Fruit fly (Drosophila melanogaster) whole organism, embryonic: ENCODE results near the gene CG7011.

Source experiments
- BEAF-32 ChIP-seq: fragments of 200-800 bp; sonication (Bioruptor generic); optimal IDR thresholded peaks from 3 replicates; lab custom pipeline; 2017; ENCODE audit warnings: missing biosample characterization, missing genetic modification characterization, mild to moderate bottlenecking, moderate library complexity, missing genetic modification reagents
- CG10431 ChIP-seq: fragments of 200-800 bp; sonication (Bioruptor generic); optimal IDR thresholded peaks from 3 replicates; lab custom pipeline; 2018; ENCODE audit warnings: missing biosample characterization, mild to moderate bottlenecking, missing genetic modification characterization
- CG11093 ChIP-seq: fragments of 200-800 bp; sonication (Bioruptor generic); IDR thresholded peaks from 3 replicates; pipeline ENCODE4 v1.3.6; 2022; ENCODE audit warnings: missing biosample characterization, missing genetic modification characterization
- CG12391 ChIP-seq: fragments of 200-800 bp; sonication (Bioruptor generic); optimal IDR thresholded peaks from 3 replicates; lab custom pipeline; 2018; ENCODE audit warnings: missing biosample characterization, mild to moderate bottlenecking, missing genetic modification characterization, moderate library complexity
- CG13287 ChIP-seq: fragments of 200-800 bp; sonication (Bioruptor generic); IDR thresholded peaks from 2 replicates; pipeline ENCODE4 v1.3.6; 2022; ENCODE audit warnings: missing biosample characterization, missing genetic modification characterization; ENCODE audit not compliant: partially characterized antibody
- CG14050 ChIP-seq: fragments of 200-800 bp; sonication (Bioruptor generic); IDR thresholded peaks from 3 replicates; pipeline ENCODE4 v1.3.6; 2022; ENCODE audit warnings: missing biosample characterization, missing genetic modification characterization
- CG14860 ChIP-seq: fragments of 200-800 bp; sonication (Bioruptor generic); IDR thresholded peaks from 3 replicates; pipeline ENCODE4 v1.3.6; 2022; ENCODE audit warnings: missing biosample characterization, missing genetic modification characterization; ENCODE audit not compliant: partially characterized antibody
- CG14965 ChIP-seq: fragments of 200-800 bp; sonication (Bioruptor generic); optimal IDR thresholded peaks from 2 replicates; lab custom pipeline; 2016; ENCODE audit warnings: missing biosample characterization, missing genetic modification characterization, borderline replicate concordance
- CG15011 ChIP-seq: fragments of 200-800 bp; sonication (Bioruptor generic); optimal IDR thresholded peaks from 3 replicates; lab custom pipeline; 2018; ENCODE audit warnings: missing biosample characterization, mild to moderate bottlenecking, missing genetic modification characterization
- CG15479 ChIP-seq: fragments of 200-800 bp; sonication (Bioruptor generic); optimal IDR thresholded peaks from 3 replicates; lab custom pipeline; 2019; ENCODE audit warnings: missing biosample characterization, mild to moderate bottlenecking, missing genetic modification characterization, moderate library complexity
- CG16813 ChIP-seq: fragments of 200-800 bp; sonication (Bioruptor generic); IDR thresholded peaks from 3 replicates; pipeline ENCODE4 v1.3.6; 2022; ENCODE audit warnings: missing biosample characterization, missing genetic modification characterization; ENCODE audit not compliant: partially characterized antibody
- CG34422 ChIP-seq: fragments of 200-800 bp; sonication (Bioruptor generic); IDR thresholded peaks from 3 replicates; pipeline ENCODE4 v1.3.6; 2022; ENCODE audit warnings: missing biosample characterization, missing genetic modification characterization
- CG4360 ChIP-seq: fragments of 200-800 bp; sonication (Bioruptor generic); IDR thresholded peaks from 2 replicates; pipeline ENCODE4 v1.3.6; 2022; ENCODE audit warnings: missing biosample characterization, missing genetic modification characterization
- CG4617 ChIP-seq: fragments of 200-800 bp; sonication (Bioruptor generic); optimal IDR thresholded peaks from 3 replicates; lab custom pipeline; 2016; ENCODE audit warnings: missing biosample characterization, missing genetic modification characterization, borderline replicate concordance
- CG4730 ChIP-seq: fragments of 200-800 bp; sonication (Bioruptor generic); IDR thresholded peaks from 2 replicates; pipeline ENCODE4 v1.3.6; 2022; ENCODE audit warnings: missing biosample characterization, missing genetic modification characterization
- Dad ChIP-seq: fragments of 200-800 bp; sonication (Bioruptor generic); optimal IDR thresholded peaks from 3 replicates; lab custom pipeline; 2016; ENCODE audit warnings: missing biosample characterization, missing genetic modification characterization
- Dp ChIP-seq: fragments of 200-800 bp; sonication (Bioruptor generic); optimal IDR thresholded peaks from 2 replicates; lab custom pipeline; 2018; ENCODE audit warnings: missing biosample characterization, mild to moderate bottlenecking, missing genetic modification characterization, moderate library complexity
- E2f2 ChIP-seq: fragments of 200-800 bp; sonication (Bioruptor generic); IDR thresholded peaks from 2 replicates; pipeline ENCODE4 v1.3.6; 2022; ENCODE audit warnings: missing biosample characterization, missing genetic modification characterization
- Fer2 ChIP-seq: fragments of 200-800 bp; sonication (Bioruptor generic); optimal IDR thresholded peaks from 2 replicates; lab custom pipeline; 2018; ENCODE audit warnings: missing biosample characterization, mild to moderate bottlenecking, missing genetic modification characterization, moderate library complexity
- Kr ChIP-seq: fragments of 200-800 bp; sonication (Bioruptor generic); optimal IDR thresholded peaks from 2 replicates; lab custom pipeline; 2017; ENCODE audit warnings: missing biosample characterization, mild to moderate bottlenecking, missing genetic modification characterization
- Lhr ChIP-seq: fragments of 200-800 bp; sonication (Bioruptor generic); optimal IDR thresholded peaks from 3 replicates; lab custom pipeline; 2017; ENCODE audit warnings: mild to moderate bottlenecking, missing biosample characterization, missing genetic modification reagents, missing genetic modification characterization
- Lim3 ChIP-seq: fragments of 200-800 bp; sonication (Bioruptor generic); IDR thresholded peaks from 2 replicates; pipeline ENCODE4 v1.3.6; 2022; ENCODE audit warnings: missing biosample characterization, missing genetic modification characterization
- MBD-R2 ChIP-seq: fragments of 200-800 bp; sonication (Bioruptor generic); IDR thresholded peaks from 2 replicates; pipeline ENCODE4 v1.3.6; 2022; ENCODE audit warnings: missing biosample characterization, missing genetic modification characterization
- MTF-1 ChIP-seq: fragments of 200-800 bp; sonication (Bioruptor generic); optimal IDR thresholded peaks from 2 replicates; lab custom pipeline; 2018; ENCODE audit warnings: missing biosample characterization, mild to moderate bottlenecking, missing genetic modification characterization, borderline replicate concordance
- Mes4 ChIP-seq: fragments of 200-800 bp; sonication (Bioruptor generic); optimal IDR thresholded peaks from 2 replicates; lab custom pipeline; 2016; ENCODE audit warnings: missing biosample characterization, missing genetic modification characterization
- Myb ChIP-seq: fragments of 200-800 bp; sonication (Bioruptor generic); optimal IDR thresholded peaks from 2 replicates; lab custom pipeline; 2016; ENCODE audit warnings: missing biosample characterization, missing genetic modification characterization
- Scr ChIP-seq: fragments of 200-800 bp; sonication (Bioruptor generic); IDR thresholded peaks from 2 replicates; pipeline ENCODE4 v1.3.6; 2022; ENCODE audit warnings: missing biosample characterization, missing genetic modification characterization; ENCODE audit not compliant: partially characterized antibody
- Sox100B ChIP-seq: fragments of 200-800 bp; sonication (Bioruptor generic); optimal IDR thresholded peaks from 3 replicates; lab custom pipeline; 2018; ENCODE audit warnings: missing biosample characterization, mild to moderate bottlenecking, missing genetic modification characterization
- Spps ChIP-seq: fragments of 200-800 bp; sonication (Bioruptor generic); optimal IDR thresholded peaks from 2 replicates; lab custom pipeline; 2018; ENCODE audit warnings: missing biosample characterization, mild to moderate bottlenecking, missing genetic modification characterization
- Taf1 ChIP-seq: fragments of 200-800 bp; sonication (Bioruptor generic); IDR thresholded peaks from 2 replicates; pipeline ENCODE4 v1.3.6; 2022; ENCODE audit warnings: missing biosample characterization, missing genetic modification characterization
- amos ChIP-seq: fragments of 200-800 bp; sonication (Bioruptor generic); IDR thresholded peaks from 2 replicates; pipeline ENCODE4 v1.3.6; 2022; ENCODE audit warnings: missing biosample characterization, missing genetic modification characterization; ENCODE audit not compliant: partially characterized antibody
- ase ChIP-seq: fragments of 200-800 bp; sonication (Bioruptor generic); IDR thresholded peaks from 3 replicates; pipeline ENCODE4 v1.3.6; 2022; ENCODE audit warnings: missing biosample characterization, missing genetic modification characterization
- ash1 ChIP-seq: fragments of 200-800 bp; sonication (Bioruptor generic); optimal IDR thresholded peaks from 2 replicates; lab custom pipeline; 2018; ENCODE audit warnings: missing biosample characterization, mild to moderate bottlenecking, missing genetic modification characterization
- ato ChIP-seq: fragments of 200-800 bp; sonication (Bioruptor generic); IDR thresholded peaks from 2 replicates; pipeline ENCODE4 v1.3.6; 2022; ENCODE audit warnings: missing biosample characterization, missing genetic modification characterization; ENCODE audit not compliant: partially characterized antibody
- btn ChIP-seq: fragments of 200-800 bp; sonication (Bioruptor generic); optimal IDR thresholded peaks from 2 replicates; lab custom pipeline; 2016; ENCODE audit warnings: missing biosample characterization, missing genetic modification characterization
- crp ChIP-seq, 2 experiments: fragments of 200-800 bp; sonication (Bioruptor generic); optimal IDR thresholded peaks; 2 replicates in 1 of 2; 3 replicates in 1 of 2; lab custom pipeline; 2017; ENCODE audit warnings: missing biosample characterization in 2 of 2, missing genetic modification characterization in 2 of 2, mild to moderate bottlenecking in 1 of 2, moderate library complexity in 1 of 2
- hb ChIP-seq: fragments of 200-800 bp; sonication (Bioruptor generic); IDR thresholded peaks from 3 replicates; pipeline ENCODE4 v1.3.6; 2022; ENCODE audit warnings: missing biosample characterization, missing genetic modification characterization; ENCODE audit not compliant: partially characterized antibody
- hbn ChIP-seq: fragments of 200-800 bp; sonication (Bioruptor generic); IDR thresholded peaks from 2 replicates; pipeline ENCODE4 v1.3.6; 2022; ENCODE audit warnings: missing biosample characterization, missing genetic modification characterization; ENCODE audit not compliant: partially characterized antibody
- inv ChIP-seq: fragments of 200-800 bp; sonication (Bioruptor generic); IDR thresholded peaks from 2 replicates; pipeline ENCODE4 v1.3.6; 2022; ENCODE audit warnings: missing biosample characterization, missing genetic modification characterization; ENCODE audit not compliant: partially characterized antibody
- kah ChIP-seq: fragments of 200-800 bp; sonication (Bioruptor generic); optimal IDR thresholded peaks from 2 replicates; lab custom pipeline; 2018; ENCODE audit warnings: missing biosample characterization, mild to moderate bottlenecking, missing genetic modification characterization
- knrl ChIP-seq: fragments of 200-800 bp; sonication (Bioruptor generic); IDR thresholded peaks from 3 replicates; pipeline ENCODE4 v1.3.6; 2022; ENCODE audit warnings: missing biosample characterization, missing genetic modification characterization; ENCODE audit not compliant: partially characterized antibody
- maf-S ChIP-seq: fragments of 200-800 bp; sonication (Bioruptor generic); optimal IDR thresholded peaks from 2 replicates; lab custom pipeline; 2016; ENCODE audit warnings: missing biosample characterization, missing genetic modification characterization
- pzg ChIP-seq: fragments of 200-800 bp; sonication (Bioruptor generic); optimal IDR thresholded peaks from 3 replicates; lab custom pipeline; 2018; ENCODE audit warnings: missing biosample characterization, mild to moderate bottlenecking, missing genetic modification characterization, moderate library complexity
- sim ChIP-seq: fragments of 200-800 bp; sonication (Bioruptor generic); IDR thresholded peaks from 2 replicates; pipeline ENCODE4 v1.3.6; 2022; ENCODE audit warnings: missing biosample characterization, missing genetic modification characterization
- sna ChIP-seq: fragments of 200-800 bp; sonication (Bioruptor generic); IDR thresholded peaks from 2 replicates; pipeline ENCODE4 v1.3.6; 2022; ENCODE audit warnings: missing biosample characterization, missing genetic modification characterization; ENCODE audit not compliant: partially characterized antibody
- stwl ChIP-seq: fragments of 200-800 bp; sonication (Bioruptor generic); optimal IDR thresholded peaks from 3 replicates; lab custom pipeline; 2018; ENCODE audit warnings: missing biosample characterization, mild to moderate bottlenecking, missing genetic modification characterization, moderate library complexity
- ttk ChIP-seq: fragments of 200-800 bp; sonication (Bioruptor generic); IDR thresholded peaks from 2 replicates; pipeline ENCODE4 v2.1.2; 2022; ENCODE audit warnings: missing biosample characterization, missing genetic modification characterization
- twi ChIP-seq: fragments of 200-800 bp; optimal IDR thresholded peaks from 2 replicates; lab custom pipeline; 2019; ENCODE audit warnings: missing biosample characterization, mild to moderate bottlenecking, missing genetic modification characterization, moderate library complexity

Gene CG7011

DNA sequence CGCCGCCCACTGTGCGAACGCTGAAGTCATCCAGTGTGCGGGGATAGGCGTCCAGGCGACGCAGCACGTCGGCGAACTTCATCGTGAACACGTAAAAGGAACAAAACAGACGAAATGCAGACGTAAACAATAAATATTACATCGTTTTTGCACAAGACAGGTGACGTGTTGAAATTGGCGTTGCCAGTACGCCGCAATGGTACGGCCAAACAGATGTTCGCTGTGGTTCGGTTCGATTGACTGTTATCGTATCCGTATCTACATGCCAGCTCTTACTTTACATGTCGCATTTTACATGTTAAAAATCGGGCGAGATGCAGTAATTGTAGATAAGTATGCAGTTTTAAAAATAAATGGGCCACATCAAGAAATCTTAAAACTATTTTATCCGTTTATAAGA, at the start of gene CG7011:
CG7011 (minus strand) TSS at position 215 of the 400 bp plus-strand sequence.
- TF ChIP-seq ato (GFP tag; lab: Robert Waterston, UW): 0 out of 2 replicates have a peak, but pooled peaks have one; percentile 20
- peak; percentile 57 for TF ChIP-seq pzg (GFP tag; lab: Kevin White, UChicago)
- TF ChIP-seq CG34422 (GFP tag; lab: Robert Waterston, UW): peak; percentile 69; the same call in 1 of the 3 replicates
- no peak for TF ChIP-seq CG4730 (GFP tag; lab: Robert Waterston, UW)
- peak; percentile 29; the same call in 1 of the 2 replicates for TF ChIP-seq E2f2 (GFP tag; lab: Robert Waterston, UW)
- TF ChIP-seq CG15479 (GFP tag; lab: Kevin White, UChicago): peak; percentile 55
- TF ChIP-seq CG14860: peak; percentile 31; the same call in 1 of the 3 replicates
- TF ChIP-seq btn (GFP tag; lab: Kevin White, UChicago): no peak
- TF ChIP-seq amos (GFP tag; lab: Robert Waterston, UW): peak; percentile 76
- TF ChIP-seq CG16813 (GFP tag; lab: Robert Waterston, UW): peak; percentile 61; the same call in 2 of the 3 replicates
- TF ChIP-seq CG14965 (GFP tag; lab: Kevin White, UChicago): no peak
- TF ChIP-seq MBD-R2 (GFP tag; lab: Robert Waterston, UW): peak; percentile 67
- TF ChIP-seq Myb (GFP tag; lab: Kevin White, UChicago): peak; percentile 10
- TF ChIP-seq inv (GFP tag; lab: Robert Waterston, UW): peak; percentile 46; the same call in 1 of the 2 replicates
- TF ChIP-seq ash1: no peak
- TF ChIP-seq ase: no peak
- no peak for TF ChIP-seq Sox100B (GFP tag; lab: Kevin White, UChicago)
- no peak for TF ChIP-seq CG4360 (GFP tag; lab: Robert Waterston, UW)
- no peak for TF ChIP-seq ttk (GFP tag; lab: Robert Waterston, UW)
- TF ChIP-seq CG15011: no peak
- peak; percentile 37 for TF ChIP-seq Dp (GFP tag; lab: Kevin White, UChicago)
- peak; percentile 41 for TF ChIP-seq BEAF-32 (GFP tag; lab: Kevin White, UChicago)
- peak; percentile 6 for TF ChIP-seq twi
- TF ChIP-seq MTF-1: no peak
- TF ChIP-seq sim: no peak
- peak; percentile 34; the same call in 1 of the 3 replicates for TF ChIP-seq CG14050 (GFP tag; lab: Robert Waterston, UW)
- TF ChIP-seq Mes4 (GFP tag; lab: Kevin White, UChicago): no peak
- TF ChIP-seq knrl (GFP tag; lab: Robert Waterston, UW): peak; percentile 48
- peak; percentile 72 to 93 for TF ChIP-seq crp (GFP tag; optimal IDR thresholded peaks at IDR 0.05; lab: Kevin White, UChicago)
- TF ChIP-seq maf-S (GFP tag; lab: Kevin White, UChicago): no peak
- TF ChIP-seq Kr: no peak
- TF ChIP-seq hb (GFP tag; lab: Robert Waterston, UW): 0 out of 3 replicates have a peak, but pooled peaks have one; percentile 34
- TF ChIP-seq Fer2 (tag; lab: Kevin White, UChicago): no peak
- peak; percentile 26 for TF ChIP-seq CG4617
- TF ChIP-seq Spps (tag; lab: Kevin White, UChicago): no peak
- no peak for TF ChIP-seq Lim3 (GFP tag; lab: Robert Waterston, UW)
- TF ChIP-seq Taf1: no peak
- no peak for TF ChIP-seq Dad (GFP tag; lab: Kevin White, UChicago)
- peak; percentile 66 for TF ChIP-seq CG13287 (GFP tag; lab: Robert Waterston, UW)
- TF ChIP-seq CG10431: peak; percentile 45
- no peak for TF ChIP-seq CG12391 (tag; lab: Kevin White, UChicago)
- peak; percentile 42 for TF ChIP-seq Scr (GFP tag; lab: Robert Waterston, UW)
- peak; percentile 35; the same call in 1 of the 2 replicates for TF ChIP-seq hbn (GFP tag; lab: Robert Waterston, UW)
- peak; percentile 47 for TF ChIP-seq sna (GFP tag; lab: Robert Waterston, UW)
- TF ChIP-seq stwl: peak; percentile 78
- no peak for TF ChIP-seq CG11093 (GFP tag; lab: Robert Waterston, UW)
- peak; percentile 2 for TF ChIP-seq Lhr (GFP tag; lab: Kevin White, UChicago)
- peak; percentile 32 for TF ChIP-seq kah
